Fruit fly (Drosophila melanogaster): ENCODE data around the gene pot.

Gene pot

DNA sequence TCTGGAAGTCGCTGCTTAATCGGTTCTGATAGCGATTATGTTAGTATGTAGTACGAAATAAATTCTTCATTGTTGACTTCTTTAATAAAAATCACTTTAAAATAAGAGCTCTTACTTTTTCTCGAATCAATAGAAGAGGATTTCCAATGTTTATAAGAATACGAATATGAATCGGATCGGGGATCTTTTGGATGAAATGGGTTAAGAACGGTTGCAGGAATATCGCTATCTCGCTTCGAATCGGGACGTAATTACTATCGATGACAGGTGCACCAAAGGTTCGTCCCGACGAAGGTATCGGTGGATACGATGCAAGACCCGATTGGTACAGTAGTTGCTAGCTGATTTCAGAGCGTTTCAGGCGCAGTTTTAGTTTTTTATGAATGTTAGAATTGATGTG lies 23.4 kb downstream of the pot start, which contains the start of gene wisp:
Gene wisp, plus strand, starts transcription at position 301 of the 400 bp plus-strand sequence.
- TF ChIP-seq Hr96 (GFP tag; optimal IDR thresholded peaks at IDR 0.05): no peak
- no peak for TF ChIP-seq CG11617 (GFP tag; optimal IDR thresholded peaks at IDR 0.05)
- TF ChIP-seq CG33017 (tag; optimal IDR thresholded peaks at IDR 0.05): no peak
- no peak for TF ChIP-seq CG5204 (GFP tag; optimal IDR thresholded peaks at IDR 0.05)
- TF ChIP-seq CG14711 (tag; optimal IDR thresholded peaks at IDR 0.05): no peak
- TF ChIP-seq cnc (optimal IDR thresholded peaks at IDR 0.05): no peak
- no peak for TF ChIP-seq ovo (GFP tag; optimal IDR thresholded peaks at IDR 0.05)
- no peak for TF ChIP-seq tj (GFP tag; optimal IDR thresholded peaks at IDR 0.05)
- no peak for TF ChIP-seq CG7101 (tag; optimal IDR thresholded peaks at IDR 0.05)
- TF ChIP-seq pad (GFP tag; optimal IDR thresholded peaks at IDR 0.05): no peak
- TF ChIP-seq kay (GFP tag; ENCODE audit: borderline replicate concordance): no peak

DNA sequence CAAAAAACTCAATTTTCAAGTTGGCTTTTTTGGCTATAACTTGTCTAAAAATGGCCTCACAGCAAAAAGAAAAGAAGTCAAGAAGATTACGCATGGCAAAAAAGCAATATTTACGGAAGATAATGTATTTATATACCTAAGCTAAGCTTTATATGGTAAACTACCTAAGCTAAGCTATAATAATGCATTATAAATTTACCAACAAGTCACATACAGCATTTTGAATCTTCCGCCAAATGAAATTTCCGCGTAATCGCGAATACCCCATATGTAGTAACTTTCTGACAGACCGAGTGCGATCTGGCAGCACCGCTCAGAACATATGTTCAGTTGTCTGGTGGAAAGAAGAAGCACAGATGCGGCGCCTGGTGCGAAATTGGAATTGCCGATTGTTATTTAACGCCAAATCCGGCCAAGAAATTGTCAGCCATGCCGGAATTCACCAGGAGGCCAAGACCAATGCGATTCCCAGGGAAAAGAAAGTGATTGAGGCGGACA lies 25.3 kb downstream of the pot start, which contains the start of gene sicily:
Gene sicily, plus strand, starts transcription at position 51 of the 498 bp plus-strand sequence.
- no peak for TF ChIP-seq Crg-1 (GFP tag; optimal IDR thresholded peaks at IDR 0.05)
- TF ChIP-seq bab1 (GFP tag; optimal IDR thresholded peaks at IDR 0.05): peak; percentile 71
- TF ChIP-seq cic (GFP tag; optimal IDR thresholded peaks at IDR 0.05): no peak
- TF ChIP-seq toe (GFP tag; optimal IDR thresholded peaks at IDR 0.05): no peak
- TF ChIP-seq CG5204 (GFP tag; optimal IDR thresholded peaks at IDR 0.05): no peak

DNA sequence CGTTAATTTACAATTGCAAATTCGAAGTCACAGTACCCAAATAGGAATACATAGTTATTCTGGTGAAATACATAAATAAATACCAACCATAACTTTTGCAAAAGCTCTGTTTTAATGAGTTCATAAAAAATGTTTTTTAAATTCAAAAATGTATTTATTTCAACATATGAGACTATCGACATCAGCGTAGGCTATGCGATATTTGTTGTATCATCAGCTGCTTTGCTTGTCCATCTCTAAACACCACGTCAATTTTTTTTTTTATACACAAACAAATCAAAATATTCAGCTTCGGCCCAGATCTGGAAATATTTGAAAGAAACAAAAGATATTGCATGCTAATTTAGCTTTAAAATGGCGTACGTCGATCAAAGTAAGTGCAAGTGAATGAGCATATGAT lies 28.9 kb downstream of the pot start, which contains the start of gene CG1840:
Gene CG1840, plus strand, starts transcription at position 211 of the 400 bp plus-strand sequence.
- TF ChIP-seq bab1 (GFP tag; optimal IDR thresholded peaks at IDR 0.05) (peak; percentile 48), Crg-1 (GFP tag; optimal IDR thresholded peaks at IDR 0.05) (peak; percentile 5), Mnt (GFP tag; optimal IDR thresholded peaks at IDR 0.05) (peak; percentile 21), CG1620 (GFP tag; optimal IDR thresholded peaks at IDR 0.05) (no peak), toe (GFP tag; optimal IDR thresholded peaks at IDR 0.05) (no peak), CG7101 (tag; optimal IDR thresholded peaks at IDR 0.05) (peak; percentile 40), CG14711 (tag; optimal IDR thresholded peaks at IDR 0.05) (peak; percentile 39), cnc (optimal IDR thresholded peaks at IDR 0.05) (peak in 1 of 2 experiments; percentile 39)

DNA sequence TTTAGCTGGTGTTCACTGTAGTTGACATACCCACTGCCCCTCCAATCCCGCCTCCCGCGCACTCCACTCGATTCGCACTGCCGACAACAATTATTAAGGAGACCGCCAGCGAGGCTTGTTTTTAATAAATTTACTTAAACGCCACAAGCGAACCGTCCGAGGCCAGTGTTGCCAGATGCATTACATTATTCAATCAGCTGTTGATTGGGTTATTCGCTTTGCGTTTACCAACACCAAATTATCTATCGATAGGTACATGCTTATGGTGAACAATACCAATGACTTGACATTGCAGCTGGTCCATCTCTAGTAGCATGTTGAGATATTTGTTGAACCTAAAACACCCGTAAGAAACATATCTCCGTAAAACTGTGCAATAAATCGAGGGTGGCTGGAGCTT lies 30.1 kb downstream of the pot start, which contains the start of the genes CG10353 and SelG:
Gene CG10353, minus strand, starts transcription at position 187 of the 400 bp plus-strand sequence.
Gene SelG, plus strand, starts transcription at position 309 of the 400 bp plus-strand sequence.
- peak; percentile 41 for TF ChIP-seq CG11617 (GFP tag; optimal IDR thresholded peaks at IDR 0.05)
- TF ChIP-seq ovo (GFP tag; optimal IDR thresholded peaks at IDR 0.05): no peak
- TF ChIP-seq kay (GFP tag; ENCODE audit: borderline replicate concordance): no peak
- TF ChIP-seq CG7101 (tag; optimal IDR thresholded peaks at IDR 0.05): peak; percentile 77
- TF ChIP-seq cic (GFP tag; optimal IDR thresholded peaks at IDR 0.05): no peak
- peak; percentile 77 for TF ChIP-seq bab1 (GFP tag; optimal IDR thresholded peaks at IDR 0.05)
- peak; percentile 36 for TF ChIP-seq toe (GFP tag; optimal IDR thresholded peaks at IDR 0.05)
- TF ChIP-seq CG33017 (tag; optimal IDR thresholded peaks at IDR 0.05): no peak
- TF ChIP-seq CG12768 (GFP tag; optimal IDR thresholded peaks at IDR 0.05): peak; percentile 7
- TF ChIP-seq Crg-1 (GFP tag; optimal IDR thresholded peaks at IDR 0.05): peak; percentile 61
- peak; percentile 75 for TF ChIP-seq Mnt (GFP tag; optimal IDR thresholded peaks at IDR 0.05)
- peak; percentile 78 for TF ChIP-seq CG1620 (GFP tag; optimal IDR thresholded peaks at IDR 0.05)
- TF ChIP-seq tj (GFP tag; optimal IDR thresholded peaks at IDR 0.05): peak; percentile 39
- TF ChIP-seq cnc (optimal IDR thresholded peaks at IDR 0.05): peak; percentile 31 to 84
- no peak for TF ChIP-seq Clk (GFP tag; optimal IDR thresholded peaks at IDR 0.05)
- no peak for TF ChIP-seq CG5204 (GFP tag; optimal IDR thresholded peaks at IDR 0.05)
- TF ChIP-seq Hr96 (GFP tag; optimal IDR thresholded peaks at IDR 0.05): no peak
- peak; percentile 55 for TF ChIP-seq CG14711 (tag; optimal IDR thresholded peaks at IDR 0.05)
- TF ChIP-seq pad (GFP tag; optimal IDR thresholded peaks at IDR 0.05): peak; percentile 61
- TF ChIP-seq CG7045 (GFP tag; optimal IDR thresholded peaks at IDR 0.05): no peak

DNA sequence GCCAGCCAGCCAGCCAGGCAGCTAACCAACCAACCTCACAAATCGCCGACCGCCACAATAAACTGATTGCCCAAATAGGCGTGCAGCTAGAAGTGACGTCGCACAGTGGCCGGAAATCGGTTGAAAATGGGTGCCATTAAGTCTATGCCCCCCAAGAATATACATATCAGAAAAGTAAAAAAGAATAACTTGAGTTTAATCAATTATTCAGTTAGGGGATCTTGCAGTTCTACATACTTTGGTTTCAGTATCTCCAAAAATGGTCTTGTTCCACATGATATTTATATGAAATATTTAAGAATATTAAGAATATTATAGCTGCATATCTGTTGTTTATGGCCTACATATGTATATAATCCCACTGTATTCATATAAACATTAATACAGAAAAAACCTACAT lies 31.7 kb downstream of the pot start:
- TF ChIP-seq CG7101 (tag; optimal IDR thresholded peaks at IDR 0.05) (no peak), cnc (optimal IDR thresholded peaks at IDR 0.05) (no peak), Clk (GFP tag; optimal IDR thresholded peaks at IDR 0.05) (no peak), tj (GFP tag; optimal IDR thresholded peaks at IDR 0.05) (no peak), bab1 (GFP tag; optimal IDR thresholded peaks at IDR 0.05) (no peak), Crg-1 (GFP tag; optimal IDR thresholded peaks at IDR 0.05) (no peak), CG1620 (GFP tag; optimal IDR thresholded peaks at IDR 0.05) (no peak), CG11617 (GFP tag; optimal IDR thresholded peaks at IDR 0.05) (no peak), CG12768 (GFP tag; optimal IDR thresholded peaks at IDR 0.05) (no peak), CG5204 (GFP tag; optimal IDR thresholded peaks at IDR 0.05) (no peak), cic (GFP tag; optimal IDR thresholded peaks at IDR 0.05) (no peak), Hr96 (GFP tag; optimal IDR thresholded peaks at IDR 0.05) (no peak), ovo (GFP tag; optimal IDR thresholded peaks at IDR 0.05) (no peak), CG7045 (GFP tag; optimal IDR thresholded peaks at IDR 0.05) (no peak), toe (GFP tag; optimal IDR thresholded peaks at IDR 0.05) (no peak)

DNA sequence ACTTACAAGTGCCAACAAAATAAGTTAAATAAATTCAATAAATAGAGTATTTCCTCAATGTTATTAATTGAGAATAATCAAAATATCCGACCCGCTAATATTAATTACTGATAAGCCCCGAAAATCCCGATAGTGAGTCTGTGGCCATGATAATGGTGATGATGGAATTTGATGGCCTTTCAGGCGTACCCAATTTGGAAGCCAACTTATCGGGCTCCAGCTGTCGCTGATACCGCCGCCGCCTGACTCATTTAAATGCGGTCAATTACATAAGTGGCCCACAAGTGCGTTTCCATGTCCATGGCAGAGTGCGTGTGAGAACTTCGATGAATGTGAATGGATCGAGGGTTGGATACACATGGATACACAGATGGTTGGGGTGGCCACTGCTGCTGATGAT lies 32.9 kb downstream of the pot start:
- TF ChIP-seq pad (GFP tag; optimal IDR thresholded peaks at IDR 0.05) (no peak), CG11617 (GFP tag; optimal IDR thresholded peaks at IDR 0.05) (no peak), Clk (GFP tag; optimal IDR thresholded peaks at IDR 0.05) (no peak), Crg-1 (GFP tag; optimal IDR thresholded peaks at IDR 0.05) (no peak), CG14711 (tag; optimal IDR thresholded peaks at IDR 0.05) (no peak)

DNA sequence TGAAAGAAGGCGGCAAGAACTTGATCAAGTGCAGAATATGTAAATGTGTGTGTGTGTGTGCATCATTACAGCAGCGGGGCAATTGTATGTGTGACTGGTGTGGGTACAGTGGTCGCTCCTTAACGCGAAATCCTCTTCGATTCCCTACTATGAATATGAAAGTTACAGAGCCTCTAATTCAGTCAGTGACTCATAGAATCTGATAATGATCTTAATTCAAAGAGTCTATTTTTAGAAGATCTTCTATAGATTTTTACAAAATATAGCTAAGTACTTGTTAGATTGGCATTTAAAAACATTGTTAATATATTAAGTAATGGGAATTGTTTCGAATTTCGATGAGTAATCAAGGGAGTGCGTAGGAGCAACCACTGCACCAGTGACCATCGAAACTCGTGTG lies 34.6 kb downstream of the pot start:
- TF ChIP-seq cic (GFP tag; optimal IDR thresholded peaks at IDR 0.05): no peak
- TF ChIP-seq kay (GFP tag; ENCODE audit: borderline replicate concordance): no peak
- no peak for TF ChIP-seq ovo (GFP tag; optimal IDR thresholded peaks at IDR 0.05)
- no peak for TF ChIP-seq Mnt (GFP tag; optimal IDR thresholded peaks at IDR 0.05)
- no peak for TF ChIP-seq CG11617 (GFP tag; optimal IDR thresholded peaks at IDR 0.05)
- TF ChIP-seq CG14711 (tag; optimal IDR thresholded peaks at IDR 0.05): no peak
- no peak for TF ChIP-seq pad (GFP tag; optimal IDR thresholded peaks at IDR 0.05)
- no peak for TF ChIP-seq CG33017 (tag; optimal IDR thresholded peaks at IDR 0.05)
- no peak for TF ChIP-seq bab1 (GFP tag; optimal IDR thresholded peaks at IDR 0.05)
- no peak for TF ChIP-seq CG1620 (GFP tag; optimal IDR thresholded peaks at IDR 0.05)
- TF ChIP-seq Crg-1 (GFP tag; optimal IDR thresholded peaks at IDR 0.05): no peak
- no peak for TF ChIP-seq CG7101 (tag; optimal IDR thresholded peaks at IDR 0.05)
- TF ChIP-seq Hr96 (GFP tag; optimal IDR thresholded peaks at IDR 0.05): no peak
- no peak for TF ChIP-seq CG7045 (GFP tag; optimal IDR thresholded peaks at IDR 0.05)
- TF ChIP-seq tj (GFP tag; optimal IDR thresholded peaks at IDR 0.05): no peak
- TF ChIP-seq toe (GFP tag; optimal IDR thresholded peaks at IDR 0.05): no peak
